Worm (Caenorhabditis elegans) whole organism, L4/young adult: ENCODE results near the gene F01D5.7.

Experiments used
- W03F9.2 ChIP-seq: fragments of 150-350 bp; optimal IDR thresholded peaks from 2 replicates; lab custom pipeline; 2014; ENCODE audit warnings: missing biosample characterization, missing genetic modification characterization
- dao-5 ChIP-seq: sonication (generic microtip); optimal IDR thresholded peaks from 2 replicates; lab custom pipeline; 2016; ENCODE audit warnings: missing genotype, missing genetic modification characterization, moderate library complexity, missing compliant biosample characterization
- him-1 ChIP-seq: sonication (generic microtip); optimal IDR thresholded peaks from 2 replicates; lab custom pipeline; 2016; ENCODE audit warnings: missing genotype, missing genetic modification reagents, missing genetic modification characterization, missing compliant biosample characterization

- TF ChIP-seq him-1: no peak
- TF ChIP-seq dao-5 (tag; lab: Kevin White, UChicago): no peak
- no peak for TF ChIP-seq W03F9.2
Observed at ce11 chrII:14045934-14046470, 37.5 kb downstream of the F01D5.7 start.
